Worm (Caenorhabditis elegans) whole organism, late embryonic: ENCODE data around the gene ldb-1.

Source experiments
- F13H6.1 ChIP-seq: sonication (generic microtip); optimal IDR thresholded peaks from 2 replicates; lab custom pipeline; 2016; ENCODE audit warnings: missing genetic modification characterization, missing compliant biosample characterization
- Y22D7AL.16 ChIP-seq: sonication (generic microtip); optimal IDR thresholded peaks from 2 replicates; lab custom pipeline; 2016; ENCODE audit warnings: missing genetic modification characterization, missing compliant biosample characterization
- ama-1 ChIP-seq: fragments of 150-350 bp; optimal IDR thresholded peaks from 2 replicates; lab custom pipeline; 2014
- ceh-14 ChIP-seq: sonication (generic microtip); optimal IDR thresholded peaks from 2 replicates; lab custom pipeline; 2016; ENCODE audit warnings: missing genotype, missing genetic modification characterization, missing compliant biosample characterization
- ceh-18 ChIP-seq: sonication (generic microtip); optimal IDR thresholded peaks from 2 replicates; lab custom pipeline; 2016; ENCODE audit warnings: missing genetic modification characterization, missing compliant biosample characterization
- ceh-19 ChIP-seq: fragments of 200-800 bp; sonication (Bioruptor generic); optimal IDR thresholded peaks from 2 replicates; lab custom pipeline; 2018; ENCODE audit warnings: mild to moderate bottlenecking, missing genetic modification characterization, missing compliant biosample characterization
- ceh-24 ChIP-seq: sonication (generic microtip); optimal IDR thresholded peaks from 2 replicates; lab custom pipeline; 2016; ENCODE audit warnings: mild to moderate bottlenecking, missing genetic modification characterization, missing compliant biosample characterization
- ceh-30 ChIP-seq: fragments of 150-350 bp; optimal IDR thresholded peaks from 2 replicates; lab custom pipeline; 2014; ENCODE audit warnings: missing biosample characterization, missing genetic modification characterization
- ceh-31 ChIP-seq: sonication (generic microtip); optimal IDR thresholded peaks from 2 replicates; lab custom pipeline; 2016; ENCODE audit warnings: missing genetic modification characterization, missing compliant biosample characterization
- ceh-48 ChIP-seq: sonication (generic microtip); optimal IDR thresholded peaks from 2 replicates; lab custom pipeline; 2016; ENCODE audit warnings: missing genetic modification characterization, inconsistent platforms, missing compliant biosample characterization
- ceh-6 ChIP-seq: fragments of 200-800 bp; sonication (Bioruptor generic); optimal IDR thresholded peaks from 2 replicates; lab custom pipeline; 2018; ENCODE audit warnings: mild to moderate bottlenecking, missing genetic modification characterization, missing compliant biosample characterization
- dmd-4 ChIP-seq: sonication (generic microtip); optimal IDR thresholded peaks from 2 replicates; lab custom pipeline; 2016; ENCODE audit warnings: borderline replicate concordance, missing genetic modification characterization, missing compliant biosample characterization
- dve-1 ChIP-seq: sonication (generic microtip); optimal IDR thresholded peaks from 2 replicates; lab custom pipeline; 2017; ENCODE audit warnings: antibody characterized with exemption, mild to moderate bottlenecking, missing genetic modification characterization, missing compliant biosample characterization
- elt-2 ChIP-seq: sonication (generic microtip); optimal IDR thresholded peaks from 2 replicates; lab custom pipeline; 2016; ENCODE audit warnings: missing genetic modification reagents, missing genetic modification characterization, missing compliant biosample characterization
- elt-4 ChIP-seq: sonication (generic microtip); optimal IDR thresholded peaks from 2 replicates; lab custom pipeline; 2016; ENCODE audit warnings: missing genetic modification characterization, missing compliant biosample characterization
- fax-1 ChIP-seq: sonication (generic microtip); optimal IDR thresholded peaks from 2 replicates; lab custom pipeline; 2016; ENCODE audit warnings: missing genotype, missing genetic modification characterization, missing compliant biosample characterization
- fkh-6 ChIP-seq: sonication (generic microtip); optimal IDR thresholded peaks from 2 replicates; lab custom pipeline; 2016; ENCODE audit warnings: missing genetic modification characterization, missing compliant biosample characterization
- gmeb-2 ChIP-seq: sonication (generic microtip); optimal IDR thresholded peaks from 2 replicates; lab custom pipeline; 2016; ENCODE audit warnings: missing genetic modification characterization, inconsistent platforms, missing compliant biosample characterization
- hlh-6 ChIP-seq: sonication (generic microtip); optimal IDR thresholded peaks from 2 replicates; lab custom pipeline; 2016; ENCODE audit warnings: missing genotype, missing genetic modification characterization, missing compliant biosample characterization
- nfya-1 ChIP-seq: sonication (generic microtip); optimal IDR thresholded peaks from 2 replicates; lab custom pipeline; 2017; ENCODE audit warnings: missing genetic modification characterization, mild to moderate bottlenecking, missing compliant biosample characterization, antibody characterized with exemption, moderate library complexity
- nhr-11 ChIP-seq: fragments of 150-350 bp; optimal IDR thresholded peaks from 2 replicates; lab custom pipeline; 2014; ENCODE audit warnings: missing biosample characterization, missing genetic modification characterization
- npax-4 ChIP-seq: sonication (generic microtip); optimal IDR thresholded peaks from 2 replicates; lab custom pipeline; 2016; ENCODE audit warnings: missing genetic modification characterization, missing compliant biosample characterization
- odd-2 ChIP-seq: sonication (generic microtip); optimal IDR thresholded peaks from 2 replicates; lab custom pipeline; 2017; ENCODE audit warnings: antibody characterized with exemption, mild to moderate bottlenecking, missing genetic modification characterization, missing compliant biosample characterization
- pag-3 ChIP-seq: sonication (generic microtip); optimal IDR thresholded peaks from 2 replicates; lab custom pipeline; 2016; ENCODE audit warnings: missing compliant biosample characterization, missing genetic modification characterization, borderline replicate concordance
- pat-9 ChIP-seq: fragments of 200-800 bp; sonication (Bioruptor generic); optimal IDR thresholded peaks from 2 replicates; lab custom pipeline; 2018; ENCODE audit warnings: mild to moderate bottlenecking, missing genetic modification characterization, moderate library complexity, missing compliant biosample characterization
- pax-1 ChIP-seq: fragments of 150-350 bp; optimal IDR thresholded peaks from 2 replicates; lab custom pipeline; 2014; ENCODE audit warnings: missing biosample characterization, missing genetic modification characterization
- pha-4 ChIP-seq: fragments of 150-350 bp; optimal IDR thresholded peaks from 2 replicates; lab custom pipeline; 2018; ENCODE audit warnings: missing biosample characterization, missing genetic modification reagents, missing genetic modification characterization
- ref-2 ChIP-seq: sonication (generic microtip); optimal IDR thresholded peaks from 2 replicates; lab custom pipeline; 2016; ENCODE audit warnings: missing genetic modification characterization, missing compliant biosample characterization
- rnt-1 ChIP-seq: sonication (generic microtip); optimal IDR thresholded peaks from 2 replicates; lab custom pipeline; 2016; ENCODE audit warnings: missing genetic modification characterization, missing compliant biosample characterization
- sdc-2 ChIP-seq: sonication (generic microtip); optimal IDR thresholded peaks from 2 replicates; lab custom pipeline; 2016; ENCODE audit warnings: missing genotype, missing genetic modification characterization, missing compliant biosample characterization
- sox-2 ChIP-seq: fragments of 200-800 bp; sonication (Bioruptor generic); IDR thresholded peaks from 2 replicates; pipeline ENCODE4 v1.3.6; 2022; ENCODE audit warnings: missing genetic modification reagents, missing genetic modification characterization, missing compliant biosample characterization
- sox-4 ChIP-seq: sonication (generic microtip); optimal IDR thresholded peaks from 2 replicates; lab custom pipeline; 2017; ENCODE audit warnings: mild to moderate bottlenecking, missing genetic modification characterization, inconsistent platforms, missing compliant biosample characterization
- tbx-2 ChIP-seq: sonication (generic microtip); optimal IDR thresholded peaks from 2 replicates; lab custom pipeline; 2016; ENCODE audit warnings: missing genetic modification characterization, missing compliant biosample characterization
- unc-42 ChIP-seq: sonication (generic microtip); optimal IDR thresholded peaks from 2 replicates; lab custom pipeline; 2016; ENCODE audit warnings: missing genotype, missing genetic modification characterization, missing compliant biosample characterization
- unc-55 ChIP-seq: sonication (generic microtip); optimal IDR thresholded peaks from 2 replicates; lab custom pipeline; 2017; ENCODE audit warnings: missing biosample characterization, missing genetic modification reagents, missing genetic modification characterization
- zip-5 ChIP-seq: sonication (generic microtip); optimal IDR thresholded peaks from 2 replicates; lab custom pipeline; 2016; ENCODE audit warnings: missing genetic modification characterization, missing compliant biosample characterization

The ldb-1 gene

DNA sequence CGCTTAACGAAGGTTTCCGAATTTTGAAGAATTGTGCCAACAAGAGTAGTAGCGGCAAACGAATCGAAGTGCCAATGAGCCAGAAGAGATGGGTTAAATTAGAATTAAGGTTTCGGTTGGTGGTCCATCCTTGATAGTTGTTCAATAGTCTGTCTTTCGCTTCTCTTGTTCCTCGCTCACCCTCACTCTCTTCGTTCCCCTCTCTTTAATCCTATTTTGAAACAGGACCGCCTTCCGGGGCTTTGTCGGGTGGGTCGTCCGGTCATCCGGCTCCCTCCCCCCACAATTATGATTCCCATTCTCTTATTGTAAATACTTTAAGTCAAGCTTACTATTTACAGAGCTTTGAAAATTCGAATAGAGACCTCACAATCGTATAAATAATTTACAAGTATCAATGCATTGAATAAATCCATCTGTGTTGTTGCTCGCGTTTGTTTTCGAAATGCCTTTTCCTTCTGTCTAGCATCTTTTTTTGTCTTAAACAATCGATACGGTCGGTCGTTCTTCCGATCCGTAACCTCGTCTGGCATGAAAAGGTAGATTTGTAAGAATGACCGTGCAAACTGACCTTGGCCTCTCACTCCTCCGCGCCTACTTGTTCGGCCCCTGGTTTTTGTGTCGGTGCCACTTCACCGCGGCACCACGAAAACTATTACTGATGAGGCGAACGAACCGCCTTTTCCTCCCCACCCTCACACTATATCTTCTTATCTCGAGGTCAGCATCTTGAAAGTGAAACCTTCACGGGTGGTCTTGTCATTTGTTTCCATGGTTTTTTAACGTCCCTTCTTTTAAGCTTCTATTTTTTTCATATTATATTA, 4.6 kb downstream of the ldb-1 start:
- no peak for TF ChIP-seq dve-1 (tag; lab: Kevin White, UChicago)
- TF ChIP-seq pha-4 (tag; lab: Kevin White, UChicago) = no peak
- no peak for TF ChIP-seq odd-2 (tag; lab: Kevin White, UChicago)
- TF ChIP-seq unc-42 (tag; lab: Kevin White, UChicago) = peak; percentile 88
- TF ChIP-seq npax-4 (tag; lab: Kevin White, UChicago) = no peak
- TF ChIP-seq zip-5 (tag; lab: Kevin White, UChicago) = no peak

DNA sequence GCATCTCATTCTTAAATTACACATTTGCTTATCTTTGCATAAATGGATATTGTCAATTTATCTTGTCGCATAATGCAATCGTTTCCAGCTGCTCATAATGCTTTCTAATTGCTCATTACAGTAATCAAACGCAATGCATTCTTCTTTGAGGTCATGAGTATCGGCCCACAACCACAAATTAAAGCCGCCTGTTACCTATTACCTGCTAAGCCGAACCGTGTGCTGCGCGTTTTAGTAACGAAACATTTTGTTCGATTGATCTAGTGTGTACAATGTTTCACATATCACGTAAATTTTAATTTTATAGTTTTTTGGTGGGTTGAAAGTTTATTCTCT, 5.2 kb downstream of the ldb-1 start:
- TF ChIP-seq ceh-31 = peak; percentile 6
- TF ChIP-seq sox-2 (GFP tag; lab: Robert Waterston, UW) = no peak

ce11 chrX:11034430-11035117, 5.9 kb downstream of the ldb-1 start:
- no peak for TF ChIP-seq fkh-6
- no peak for TF ChIP-seq sdc-2 (tag; lab: Kevin White, UChicago)
- TF ChIP-seq zip-5 (tag; lab: Kevin White, UChicago) = no peak
- no peak for TF ChIP-seq gmeb-2
- TF ChIP-seq dve-1 (tag; lab: Kevin White, UChicago) = no peak
- no peak for TF ChIP-seq ceh-14 (tag; lab: Kevin White, UChicago)
- peak; percentile 58 for TF ChIP-seq ceh-31
- TF ChIP-seq tbx-2 = peak; percentile 12
- TF ChIP-seq elt-4 (tag; lab: Kevin White, UChicago) = no peak
- no peak for TF ChIP-seq Y22D7AL.16
- peak; percentile 4 for TF ChIP-seq dmd-4 (tag; lab: Kevin White, UChicago)
- TF ChIP-seq ceh-18 (tag; lab: Kevin White, UChicago) = peak; percentile 13
- TF ChIP-seq unc-42 (tag; lab: Kevin White, UChicago) = peak; percentile 46
- no peak for TF ChIP-seq fax-1 (tag; lab: Kevin White, UChicago)
- TF ChIP-seq ceh-48 = peak; percentile 73
- TF ChIP-seq unc-55 (GFP tag; lab: Kevin White, UChicago) = peak; percentile 52
- TF ChIP-seq ama-1 (lab: Kevin White, UChicago) = peak; percentile 28
- TF ChIP-seq elt-2 (tag; lab: Kevin White, UChicago) = no peak
- TF ChIP-seq ref-2 (tag; lab: Kevin White, UChicago) = peak; percentile 13
- peak; percentile 44 for TF ChIP-seq hlh-6 (tag; lab: Kevin White, UChicago)
- no peak for TF ChIP-seq nhr-11
- no peak for TF ChIP-seq sox-4 (tag; lab: Kevin White, UChicago)
- peak; percentile 41 for TF ChIP-seq nfya-1 (tag; lab: Kevin White, UChicago)
- TF ChIP-seq, all 69 proteins: peak for 11

DNA sequence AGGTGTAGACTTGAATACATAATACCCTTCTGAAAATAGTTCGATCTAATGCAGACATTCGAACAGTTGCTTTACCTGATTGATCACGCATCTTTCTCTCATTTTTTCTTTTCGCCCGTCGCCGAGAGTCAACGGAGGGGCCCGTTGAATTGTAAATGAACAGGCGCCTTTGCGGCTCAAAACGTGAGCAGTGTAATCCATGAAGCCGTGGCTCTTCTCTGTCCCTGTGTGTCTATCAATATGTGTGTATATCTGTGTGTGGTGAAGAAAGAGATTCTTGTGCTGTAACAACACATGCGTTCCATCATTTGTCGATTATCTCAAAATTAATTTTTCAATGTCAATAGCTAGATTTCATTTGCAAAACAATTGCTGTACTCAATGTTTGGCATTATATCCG, 6.8 kb downstream of the ldb-1 start:
- TF ChIP-seq zip-5 (tag; lab: Kevin White, UChicago) (no peak), ceh-18 (tag; lab: Kevin White, UChicago) (peak; percentile 57), pat-9 (peak; percentile 70), rnt-1 (tag; lab: Kevin White, UChicago) (peak; percentile 84), pag-3 (no peak), Y22D7AL.16 (no peak), ceh-24 (tag; lab: Kevin White, UChicago) (no peak), npax-4 (tag; lab: Kevin White, UChicago) (no peak), unc-55 (GFP tag; lab: Kevin White, UChicago) (peak; percentile 70), pax-1 (no peak), nfya-1 (tag; lab: Kevin White, UChicago) (peak; percentile 16), sdc-2 (tag; lab: Kevin White, UChicago) (no peak), ama-1 (lab: Kevin White, UChicago) (no peak), sox-2 (GFP tag; lab: Robert Waterston, UW) (no peak), ceh-6 (GFP tag; lab: Kevin White, UChicago) (no peak), F13H6.1 (no peak), ceh-48 (no peak), fkh-6 (no peak), ceh-19 (GFP tag; lab: Kevin White, UChicago) (no peak), ceh-30 (tag; lab: Kevin White, UChicago) (no peak)
- TF ChIP-seq, all 69 proteins: peak for 5
